Fruit fly (Drosophila melanogaster): Measurements from ENCODE around the gene CG7579.

DNA sequence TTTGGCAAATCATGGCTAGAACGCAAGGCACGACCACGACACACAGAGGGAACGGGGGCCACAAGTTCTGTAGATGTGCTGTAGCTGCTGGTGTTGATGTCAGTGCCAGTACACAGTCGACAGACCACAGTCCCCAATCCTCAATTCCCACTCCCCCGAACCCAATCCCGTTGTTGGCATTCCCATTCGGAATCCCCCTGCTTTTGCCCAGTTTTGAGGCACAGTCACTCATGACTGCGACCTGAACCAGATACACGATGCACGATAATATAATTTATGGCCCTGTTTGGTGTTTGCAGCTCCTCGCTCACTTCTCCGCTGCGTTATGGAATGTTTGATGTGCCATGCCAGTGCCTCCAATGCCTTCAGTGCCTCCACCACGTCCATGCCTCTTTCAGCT, 37.7 kb upstream of the CG7579 start:
- TF ChIP-seq pan (optimal IDR thresholded peaks at IDR 0.05) (no peak), EcR (GFP tag; optimal IDR thresholded peaks at IDR 0.05) (no peak)

All from whole organism.